Fruit fly (Drosophila melanogaster): ENCODE results near the gene CG43446.

CG43446 gene

dm6 chr3R:20989657-20990056 lies 1.9 kb upstream of the CG43446 start (continued):
- TF ChIP-seq CG8319 (GFP tag; optimal IDR thresholded peaks at IDR 0.05) (no peak), net (GFP tag; optimal IDR thresholded peaks at IDR 0.05) (no peak), eg (GFP tag; IDR thresholded peaks at IDR 0.05) (no peak), OdsH (GFP tag; optimal IDR thresholded peaks at IDR 0.05) (peak; percentile 31), Sox15 (GFP tag; optimal IDR thresholded peaks at IDR 0.05) (no peak), Ets96B (tag; optimal IDR thresholded peaks at IDR 0.05) (no peak), CG8632 (GFP tag; optimal IDR thresholded peaks at IDR 0.05) (no peak), Sox102F (GFP tag; optimal IDR thresholded peaks at IDR 0.05) (no peak), cyc (GFP tag; optimal IDR thresholded peaks at IDR 0.05) (peak; percentile 9), Ets21C (GFP tag; optimal IDR thresholded peaks at IDR 0.05) (no peak), Smox (GFP tag; optimal IDR thresholded peaks at IDR 0.05) (no peak), CG6276 (GFP tag; optimal IDR thresholded peaks at IDR 0.05) (no peak), topi (GFP tag; optimal IDR thresholded peaks at IDR 0.05) (no peak), Sox14 (GFP tag; optimal IDR thresholded peaks at IDR 0.05) (no peak), Eip78C (GFP tag) (peak; percentile 65), CG6792 (GFP tag; optimal IDR thresholded peaks at IDR 0.05) (no peak), CG1621 (tag; optimal IDR thresholded peaks at IDR 0.05) (no peak), CG6854 (GFP tag; optimal IDR thresholded peaks at IDR 0.05) (no peak), CG7368 (GFP tag; optimal IDR thresholded peaks at IDR 0.05) (no peak), achi (GFP tag; optimal IDR thresholded peaks at IDR 0.05) (peak; percentile 20), CG3919 (GFP tag; optimal IDR thresholded peaks at IDR 0.05) (no peak), Blimp-1 (GFP tag; optimal IDR thresholded peaks at IDR 0.05) (no peak), ss (GFP tag; optimal IDR thresholded peaks at IDR 0.05) (no peak), CG10631 (GFP tag; optimal IDR thresholded peaks at IDR 0.05) (peak; percentile 8), CG32006 (GFP tag; optimal IDR thresholded peaks at IDR 0.05) (peak; percentile 66), fd59A (GFP tag; optimal IDR thresholded peaks at IDR 0.05) (no peak), Gug (GFP tag; IDR thresholded peaks at IDR 0.05) (peak; percentile 41; the same call in 1 of the 2 replicates), CG11294 (GFP tag; IDR thresholded peaks at IDR 0.05) (peak; percentile 10; the same call in 1 of the 2 replicates)

- TF ChIP-seq CG3032 (tag; optimal IDR thresholded peaks at IDR 0.05) (no peak), CG8319 (GFP tag; optimal IDR thresholded peaks at IDR 0.05) (no peak), vri (GFP tag; optimal IDR thresholded peaks at IDR 0.05) (no peak), Gug (GFP tag; IDR thresholded peaks at IDR 0.05) (no peak), CG10631 (GFP tag; optimal IDR thresholded peaks at IDR 0.05) (no peak), net (GFP tag; optimal IDR thresholded peaks at IDR 0.05) (no peak), CG9139 (GFP tag; optimal IDR thresholded peaks at IDR 0.05) (no peak), Hr4 (GFP tag; optimal IDR thresholded peaks at IDR 0.05) (no peak), Eip93F (GFP tag; optimal IDR thresholded peaks at IDR 0.05) (no peak), CG10669 (GFP tag; optimal IDR thresholded peaks at IDR 0.05) (no peak), salr (GFP tag; optimal IDR thresholded peaks at IDR 0.05) (no peak), lz (GFP tag; optimal IDR thresholded peaks at IDR 0.05) (no peak), svp (GFP tag) (no peak), CG34406 (GFP tag; optimal IDR thresholded peaks at IDR 0.05) (no peak), dac (GFP tag; optimal IDR thresholded peaks at IDR 0.05) (no peak), Ets96B (tag; optimal IDR thresholded peaks at IDR 0.05) (no peak), CG8119 (GFP tag; IDR thresholded peaks at IDR 0.05) (no peak)
Observed at dm6 chr3R:20989046-20989445, 1.3 kb upstream of the CG43446 start.

dm6 chr3R:20988560-20988959 lies 824 bp upstream of the CG43446 start:
- TF ChIP-seq CG15336 (GFP tag; IDR thresholded peaks at IDR 0.05) (no peak), Eip93F (GFP tag; optimal IDR thresholded peaks at IDR 0.05) (no peak), fkh (GFP tag; optimal IDR thresholded peaks at IDR 0.05) (no peak), eg (GFP tag; IDR thresholded peaks at IDR 0.05) (no peak), CG10631 (GFP tag; optimal IDR thresholded peaks at IDR 0.05) (no peak), net (GFP tag; optimal IDR thresholded peaks at IDR 0.05) (no peak), Hr4 (GFP tag; optimal IDR thresholded peaks at IDR 0.05) (no peak), CG6792 (GFP tag; optimal IDR thresholded peaks at IDR 0.05) (no peak), Sox15 (GFP tag; optimal IDR thresholded peaks at IDR 0.05) (no peak), CG11762 (GFP tag; optimal IDR thresholded peaks at IDR 0.05; ENCODE audit: insufficient read depth) (no peak), CG3032 (tag; optimal IDR thresholded peaks at IDR 0.05) (no peak), dac (GFP tag; optimal IDR thresholded peaks at IDR 0.05) (no peak), ss (GFP tag; optimal IDR thresholded peaks at IDR 0.05) (no peak), CG11902 (GFP tag; optimal IDR thresholded peaks at IDR 0.05) (no peak), CG6854 (GFP tag; optimal IDR thresholded peaks at IDR 0.05) (no peak), Lpt (GFP tag; optimal IDR thresholded peaks at IDR 0.05) (no peak), OdsH (GFP tag; optimal IDR thresholded peaks at IDR 0.05) (no peak), lz (GFP tag; optimal IDR thresholded peaks at IDR 0.05) (no peak), esn (GFP tag; optimal IDR thresholded peaks at IDR 0.05) (no peak), spab (GFP tag; optimal IDR thresholded peaks at IDR 0.05) (no peak)
